Fruit fly (Drosophila melanogaster) whole organism, embryonic: ENCODE measurements around the gene Kpc1.

Experiments used
- Aef1 ChIP-seq: fragments of 200-800 bp; sonication (Bioruptor generic); IDR thresholded peaks from 3 replicates; pipeline ENCODE4 v1.3.6; 2022; ENCODE audit warnings: missing biosample characterization, missing genetic modification characterization
- Bgb ChIP-seq: fragments of 200-800 bp; sonication (Bioruptor generic); IDR thresholded peaks from 2 replicates; pipeline ENCODE4 v1.3.6; 2022; ENCODE audit warnings: missing biosample characterization, missing genetic modification characterization; ENCODE audit not compliant: partially characterized antibody
- CG11696 ChIP-seq: fragments of 200-800 bp; sonication (Bioruptor generic); IDR thresholded peaks from 2 replicates; pipeline ENCODE4 v1.3.6; 2022; ENCODE audit warnings: missing biosample characterization, missing genetic modification characterization
- CG11723 ChIP-seq: fragments of 200-800 bp; sonication (Bioruptor generic); optimal IDR thresholded peaks from 2 replicates; lab custom pipeline; 2017; ENCODE audit warnings: missing biosample characterization, mild to moderate bottlenecking, missing genetic modification characterization
- CG12071 ChIP-seq: fragments of 200-800 bp; sonication (Bioruptor generic); optimal IDR thresholded peaks from 3 replicates; lab custom pipeline; 2018; ENCODE audit warnings: missing biosample characterization, mild to moderate bottlenecking, missing genetic modification characterization
- CG1602 ChIP-seq: fragments of 200-800 bp; sonication (Bioruptor generic); optimal IDR thresholded peaks from 3 replicates; lab custom pipeline; 2016; ENCODE audit warnings: missing biosample characterization, missing genetic modification characterization
- CG18262 ChIP-seq: fragments of 200-800 bp; optimal IDR thresholded peaks from 3 replicates; lab custom pipeline; 2019; ENCODE audit warnings: missing biosample characterization, mild to moderate bottlenecking, missing genetic modification characterization, moderate library complexity
- CG18599 ChIP-seq: fragments of 200-800 bp; sonication (Bioruptor generic); optimal IDR thresholded peaks from 3 replicates; lab custom pipeline; 2017; ENCODE audit warnings: missing biosample characterization, missing genetic modification characterization, mild to moderate bottlenecking, moderate library complexity, missing genetic modification reagents
- CG2712 ChIP-seq: fragments of 200-800 bp; optimal IDR thresholded peaks from 3 replicates; lab custom pipeline; 2019; ENCODE audit warnings: missing biosample characterization, mild to moderate bottlenecking, missing genetic modification characterization, moderate library complexity
- CG31224 ChIP-seq: fragments of 200-800 bp; sonication (Bioruptor generic); IDR thresholded peaks from 2 replicates; pipeline ENCODE4 v1.3.6; 2022; ENCODE audit warnings: missing biosample characterization, missing genetic modification characterization
- CG6813 ChIP-seq: fragments of 200-800 bp; sonication (Bioruptor generic); optimal IDR thresholded peaks from 2 replicates; lab custom pipeline; 2017; ENCODE audit warnings: missing biosample characterization, missing genetic modification characterization, mild to moderate bottlenecking, moderate library complexity, missing genetic modification reagents
- CG8089 ChIP-seq: fragments of 200-800 bp; sonication (Bioruptor generic); optimal IDR thresholded peaks from 3 replicates; lab custom pipeline; 2016; ENCODE audit warnings: missing biosample characterization, missing genetic modification characterization
- CG8478 ChIP-seq: fragments of >200 bp; optimal IDR thresholded peaks from 2 replicates; lab custom pipeline; 2018
- CG8765 ChIP-seq: fragments of 200-800 bp; sonication (Bioruptor generic); IDR thresholded peaks from 2 replicates; pipeline ENCODE4 v1.3.6; 2022; ENCODE audit warnings: missing biosample characterization, missing genetic modification characterization
- CHES-1-like ChIP-seq: fragments of 200-800 bp; sonication (Bioruptor generic); optimal IDR thresholded peaks from 2 replicates; lab custom pipeline; 2016; ENCODE audit warnings: missing biosample characterization, missing genetic modification characterization
- Camta ChIP-seq: fragments of 200-800 bp; sonication (Bioruptor generic); optimal IDR thresholded peaks from 2 replicates; lab custom pipeline; 2016; ENCODE audit warnings: missing biosample characterization, missing genetic modification characterization
- Deaf1 ChIP-seq: fragments of 200-800 bp; optimal IDR thresholded peaks from 3 replicates; lab custom pipeline; 2019; ENCODE audit warnings: missing biosample characterization, mild to moderate bottlenecking, missing genetic modification characterization, moderate library complexity
- Dip2 ChIP-seq: fragments of 200-800 bp; sonication (Bioruptor generic); IDR thresholded peaks from 2 replicates; pipeline ENCODE4 v1.3.6; 2022; ENCODE audit warnings: missing biosample characterization, missing genetic modification characterization
- Doc2 ChIP-seq: fragments of 200-800 bp; sonication (Bioruptor generic); IDR thresholded peaks from 2 replicates; pipeline ENCODE4 v1.3.6; 2022; ENCODE audit warnings: missing biosample characterization, missing genetic modification characterization
- Doc3 ChIP-seq: fragments of 200-800 bp; sonication (Bioruptor generic); IDR thresholded peaks from 3 replicates; pipeline ENCODE4 v1.3.6; 2022; ENCODE audit warnings: missing biosample characterization, missing genetic modification characterization; ENCODE audit not compliant: partially characterized antibody
- Ets97D ChIP-seq: fragments of 200-800 bp; sonication (Bioruptor generic); optimal IDR thresholded peaks from 3 replicates; lab custom pipeline; 2016; ENCODE audit warnings: missing biosample characterization, missing genetic modification characterization
- Fer1 ChIP-seq: fragments of 200-800 bp; sonication (Bioruptor generic); optimal IDR thresholded peaks from 2 replicates; lab custom pipeline; 2017; ENCODE audit warnings: missing biosample characterization, mild to moderate bottlenecking, missing genetic modification characterization
- Hand ChIP-seq: fragments of 200-800 bp; sonication (Bioruptor generic); optimal IDR thresholded peaks from 2 replicates; lab custom pipeline; 2017; ENCODE audit warnings: mild to moderate bottlenecking, missing biosample characterization, missing genetic modification reagents, missing genetic modification characterization
- Hey ChIP-seq: fragments of 200-800 bp; sonication (Bioruptor generic); optimal IDR thresholded peaks from 3 replicates; lab custom pipeline; 2018; ENCODE audit warnings: missing biosample characterization, mild to moderate bottlenecking, missing genetic modification characterization
- Lhr ChIP-seq: fragments of 200-800 bp; sonication (Bioruptor generic); optimal IDR thresholded peaks from 3 replicates; lab custom pipeline; 2017; ENCODE audit warnings: mild to moderate bottlenecking, missing biosample characterization, missing genetic modification reagents, missing genetic modification characterization
- Lpt ChIP-seq: fragments of >200 bp; optimal IDR thresholded peaks from 2 replicates; lab custom pipeline; 2018; ENCODE audit warnings: missing biosample characterization, missing genetic modification characterization
- Nf-YA ChIP-seq: fragments of 200-800 bp; sonication (Bioruptor generic); IDR thresholded peaks from 2 replicates; pipeline ENCODE4 v1.3.6; 2022; ENCODE audit warnings: missing biosample characterization, missing genetic modification characterization
- Oaz ChIP-seq: fragments of 200-800 bp; sonication (Bioruptor generic); IDR thresholded peaks from 2 replicates; pipeline ENCODE4 v1.3.6; 2022; ENCODE audit warnings: missing biosample characterization, missing genetic modification characterization
- Pdp1 ChIP-seq, 2 experiments: fragments of 200-800 bp; sonication (Bioruptor generic); optimal IDR thresholded peaks; 3 replicates each; lab custom pipeline; 2016; ENCODE audit warnings: missing biosample characterization in 2 of 2, missing genetic modification characterization in 2 of 2, mild to moderate bottlenecking in 1 of 2, moderate library complexity in 1 of 2
- Sin3A ChIP-seq: fragments of >200 bp; optimal IDR thresholded peaks from 2 replicates; lab custom pipeline; 2018
- Ssrp ChIP-seq: fragments of 200-800 bp; sonication (Bioruptor generic); optimal IDR thresholded peaks from 2 replicates; lab custom pipeline; 2018; ENCODE audit warnings: missing biosample characterization, mild to moderate bottlenecking, missing genetic modification characterization, moderate library complexity
- abd-A ChIP-seq: fragments of 200-800 bp; sonication (Bioruptor generic); optimal IDR thresholded peaks from 3 replicates; lab custom pipeline; 2019; ENCODE audit warnings: missing biosample characterization, mild to moderate bottlenecking, missing genetic modification characterization, moderate library complexity
- bsh ChIP-seq, 2 experiments: fragments of 200-800 bp; sonication (Bioruptor generic); optimal IDR thresholded peaks; 2 replicates each; lab custom pipeline; 2017 to 2018; ENCODE audit warnings: mild to moderate bottlenecking in 2 of 2, missing biosample characterization in 2 of 2, missing genetic modification characterization in 2 of 2, moderate library complexity in 1 of 2
- disco-r ChIP-seq: fragments of 200-800 bp; sonication (Bioruptor generic); optimal IDR thresholded peaks from 2 replicates; lab custom pipeline; 2016; ENCODE audit warnings: missing biosample characterization, missing genetic modification characterization
- ems ChIP-seq: fragments of 200-800 bp; sonication (Bioruptor generic); optimal IDR thresholded peaks from 3 replicates; lab custom pipeline; 2016; ENCODE audit warnings: missing biosample characterization, missing genetic modification characterization
- fd64A ChIP-seq: fragments of 200-800 bp; sonication (Bioruptor generic); optimal IDR thresholded peaks from 3 replicates; lab custom pipeline; 2018; ENCODE audit warnings: missing biosample characterization, mild to moderate bottlenecking, missing genetic modification characterization
- gcm2 ChIP-seq: fragments of 200-800 bp; sonication (Bioruptor generic); optimal IDR thresholded peaks from 2 replicates; lab custom pipeline; 2016; ENCODE audit warnings: missing biosample characterization, missing genetic modification characterization
- hb ChIP-seq: fragments of 200-800 bp; sonication (Bioruptor generic); IDR thresholded peaks from 3 replicates; pipeline ENCODE4 v1.3.6; 2022; ENCODE audit warnings: missing biosample characterization, missing genetic modification characterization; ENCODE audit not compliant: partially characterized antibody
- hbn ChIP-seq: fragments of 200-800 bp; sonication (Bioruptor generic); IDR thresholded peaks from 2 replicates; pipeline ENCODE4 v1.3.6; 2022; ENCODE audit warnings: missing biosample characterization, missing genetic modification characterization; ENCODE audit not compliant: partially characterized antibody
- ind ChIP-seq: fragments of 200-800 bp; sonication (Bioruptor generic); optimal IDR thresholded peaks from 3 replicates; lab custom pipeline; 2016; ENCODE audit warnings: missing biosample characterization, missing genetic modification characterization
- jing ChIP-seq: fragments of 200-800 bp; sonication (Bioruptor generic); optimal IDR thresholded peaks from 2 replicates; lab custom pipeline; 2018; ENCODE audit warnings: missing biosample characterization, mild to moderate bottlenecking, missing genetic modification characterization
- lola ChIP-seq, 3 experiments: fragments of >200 bp in 2 of 3; fragments of 200-800 bp in 1 of 3; sonication (Bioruptor generic) in 1 of 3; optimal IDR thresholded peaks; 2 replicates each; lab custom pipeline; 2017 to 2019; ENCODE audit warnings: missing biosample characterization in 3 of 3, missing genetic modification characterization in 3 of 3, mild to moderate bottlenecking in 1 of 3, moderate library complexity in 1 of 3
- odd ChIP-seq: fragments of 200-800 bp; sonication (Bioruptor generic); optimal IDR thresholded peaks from 2 replicates; lab custom pipeline; 2017; ENCODE audit warnings: missing biosample characterization, mild to moderate bottlenecking, missing genetic modification characterization
- ro ChIP-seq: fragments of 200-800 bp; sonication (Bioruptor generic); IDR thresholded peaks from 2 replicates; pipeline ENCODE4 v1.3.6; 2022; ENCODE audit warnings: missing biosample characterization, missing genetic modification characterization
- schlank ChIP-seq: fragments of 200-800 bp; sonication (Bioruptor generic); optimal IDR thresholded peaks from 2 replicates; lab custom pipeline; 2018; ENCODE audit warnings: missing biosample characterization, mild to moderate bottlenecking, missing genetic modification characterization
- sd ChIP-seq: fragments of 200-800 bp; sonication (Bioruptor generic); optimal IDR thresholded peaks from 3 replicates; lab custom pipeline; 2018; ENCODE audit warnings: missing biosample characterization, mild to moderate bottlenecking, missing genetic modification characterization, moderate library complexity
- sens-2 ChIP-seq: fragments of 200-800 bp; sonication (Bioruptor generic); IDR thresholded peaks from 2 replicates; pipeline ENCODE4 v1.3.6; 2022; ENCODE audit warnings: missing biosample characterization, missing genetic modification characterization
- shn ChIP-seq: fragments of 200-800 bp; sonication (Bioruptor generic); optimal IDR thresholded peaks from 3 replicates; lab custom pipeline; 2016; ENCODE audit warnings: missing biosample characterization, missing genetic modification characterization
- so ChIP-seq: fragments of 200-800 bp; sonication (Bioruptor generic); IDR thresholded peaks from 3 replicates; pipeline ENCODE4 v1.3.6; 2022; ENCODE audit warnings: missing biosample characterization, missing genetic modification characterization
- usp ChIP-seq: fragments of >200 bp; optimal IDR thresholded peaks from 2 replicates; lab custom pipeline; 2017; ENCODE audit warnings: missing biosample characterization, missing genetic modification characterization
- zfh2 ChIP-seq: fragments of 200-800 bp; sonication (Bioruptor generic); optimal IDR thresholded peaks from 2 replicates; lab custom pipeline; 2016; ENCODE audit warnings: missing biosample characterization, missing genetic modification characterization

Kpc1 gene

dm6 chr3R:15213362-15213989 lies 17.5 kb upstream of the Kpc1 start, which contains the start of the genes CG6654 and CG4210 (continued):
- TF ChIP-seq CHES-1-like (GFP tag; lab: Kevin White, UChicago) = no peak
- no peak for TF ChIP-seq Oaz (GFP tag; lab: Robert Waterston, UW)
- no peak for TF ChIP-seq Nf-YA (GFP tag; lab: Robert Waterston, UW)
- TF ChIP-seq shn (GFP tag; lab: Kevin White, UChicago) = no peak
- TF ChIP-seq CG2712 (tag; lab: Kevin White, UChicago) = peak; percentile 49
- no peak for TF ChIP-seq odd (GFP tag; lab: Kevin White, UChicago)
- no peak for TF ChIP-seq abd-A
- peak; percentile 39 for TF ChIP-seq hbn
- TF ChIP-seq usp (GFP tag; lab: Kevin White, UChicago) = no peak
- no peak for TF ChIP-seq zfh2 (GFP tag; lab: Kevin White, UChicago)
- TF ChIP-seq jing (GFP tag; lab: Kevin White, UChicago) = no peak
- no peak for TF ChIP-seq Ssrp (tag; lab: Kevin White, UChicago)
- TF ChIP-seq Lpt (GFP tag; lab: Kevin White, UChicago) = no peak
- peak; percentile 30 for TF ChIP-seq Fer1 (GFP tag; lab: Kevin White, UChicago)
- TF ChIP-seq Hand (GFP tag; lab: Kevin White, UChicago) = no peak
- TF ChIP-seq Sin3A (lab: Kevin White, UChicago) = peak; percentile 21
- TF ChIP-seq sd (tag; lab: Kevin White, UChicago) = no peak
- peak in 1 of 2 experiments; percentile 63 for TF ChIP-seq Pdp1 (GFP tag; optimal IDR thresholded peaks at IDR 0.05; lab: Kevin White, UChicago)
- no peak for TF ChIP-seq sens-2 (GFP tag; lab: Robert Waterston, UW)
- TF ChIP-seq ind (GFP tag; lab: Kevin White, UChicago) = no peak
- no peak for TF ChIP-seq CG11723
- no peak for TF ChIP-seq hb (GFP tag; lab: Robert Waterston, UW)
- peak; percentile 75 for TF ChIP-seq Doc3 (GFP tag; lab: Robert Waterston, UW)
- peak; percentile 44 for TF ChIP-seq Ets97D (GFP tag; lab: Kevin White, UChicago)
- TF ChIP-seq CG18262 (tag; lab: Kevin White, UChicago) = peak; percentile 22
- no peak for TF ChIP-seq ro (GFP tag; lab: Robert Waterston, UW)
- no peak for TF ChIP-seq Doc2 (GFP tag; lab: Robert Waterston, UW)
- TF ChIP-seq CG8765 (GFP tag; lab: Robert Waterston, UW) = no peak
- no peak for TF ChIP-seq Lhr
- TF ChIP-seq CG31224 = no peak
- TF ChIP-seq Deaf1 (tag; lab: Kevin White, UChicago) = no peak
- no peak for TF ChIP-seq CG12071
- TF ChIP-seq CG1602 (GFP tag; lab: Kevin White, UChicago) = no peak
- no peak for TF ChIP-seq so (GFP tag; lab: Robert Waterston, UW)
- TF ChIP-seq CG18599 (GFP tag; lab: Kevin White, UChicago) = no peak
- peak in 1 of 3 experiments; percentile 23 for TF ChIP-seq lola (GFP tag; optimal IDR thresholded peaks at IDR 0.05; lab: Kevin White, UChicago)
- TF ChIP-seq Dip2 (GFP tag; lab: Robert Waterston, UW) = no peak
- no peak for TF ChIP-seq CG11696 (GFP tag; lab: Robert Waterston, UW)
- no peak for TF ChIP-seq CG8478 (lab: Kevin White, UChicago)
- TF ChIP-seq Camta (GFP tag; lab: Kevin White, UChicago) = no peak
- TF ChIP-seq gcm2 (GFP tag; lab: Kevin White, UChicago) = no peak
- TF ChIP-seq CG6813 (GFP tag; lab: Kevin White, UChicago) = no peak
- TF ChIP-seq ems (GFP tag; lab: Kevin White, UChicago) = no peak
- no peak for TF ChIP-seq Hey (tag; lab: Kevin White, UChicago)
- no peak for TF ChIP-seq fd64A (GFP tag; lab: Kevin White, UChicago)
- TF ChIP-seq schlank (tag; lab: Kevin White, UChicago) = no peak
- peak; percentile 59 for TF ChIP-seq Bgb
- no peak for TF ChIP-seq CG8089 (GFP tag; lab: Kevin White, UChicago)
- peak in 1 of 2 experiments; percentile 16 for TF ChIP-seq bsh (GFP tag; optimal IDR thresholded peaks at IDR 0.05; lab: Kevin White, UChicago)
- no peak for TF ChIP-seq Aef1 (GFP tag; lab: Robert Waterston, UW)
- no peak for TF ChIP-seq disco-r (GFP tag; lab: Kevin White, UChicago)
